Worm (Caenorhabditis elegans) whole organism, L4/young adult: ENCODE results near the gene C44B12.9.
A peak's percentile ranks its signal among the peaks of the same experiment; 100 is the strongest.

Experiments used
- W03F9.2 ChIP-seq: fragments of 150-350 bp; optimal IDR thresholded peaks from 2 replicates; lab custom pipeline; 2014; ENCODE audit warnings: missing biosample characterization, missing genetic modification characterization
- dao-5 ChIP-seq: sonication (generic microtip); optimal IDR thresholded peaks from 2 replicates; lab custom pipeline; 2016; ENCODE audit warnings: missing genotype, missing genetic modification characterization, moderate library complexity, missing compliant biosample characterization
- him-1 ChIP-seq: sonication (generic microtip); optimal IDR thresholded peaks from 2 replicates; lab custom pipeline; 2016; ENCODE audit warnings: missing genotype, missing genetic modification reagents, missing genetic modification characterization, missing compliant biosample characterization

C44B12.9 gene

ce11 chrIV:1107190-1107589 is 2.8 kb upstream of the C44B12.9 start, which contains the start of gene ost-1:
Gene ost-1 (plus strand): TSS chrIV:1107396.
- no peak for TF ChIP-seq dao-5 (tag; lab: Kevin White, UChicago)
- TF ChIP-seq W03F9.2 (tag; lab: Kevin White, UChicago): no peak
- TF ChIP-seq him-1 (tag; lab: Kevin White, UChicago): no peak

ce11 chrIV:1105999-1106398 is 1.6 kb upstream of the C44B12.9 start:
- TF ChIP-seq him-1 (tag; lab: Kevin White, UChicago) (no peak), dao-5 (tag; lab: Kevin White, UChicago) (no peak), W03F9.2 (tag; lab: Kevin White, UChicago) (no peak)

- TF ChIP-seq dao-5 (tag; lab: Kevin White, UChicago) (no peak), him-1 (tag; lab: Kevin White, UChicago) (no peak), W03F9.2 (tag; lab: Kevin White, UChicago) (no peak)
Observed at ce11 chrIV:1105104-1105503, 686 bp upstream of the C44B12.9 start.

ce11 chrIV:1097153-1097552 is 7.3 kb downstream of the C44B12.9 start, which contains the start of gene cox-18:
Gene cox-18 (plus strand): TSS chrIV:1097453.
- no peak for TF ChIP-seq him-1 (tag; lab: Kevin White, UChicago)
- TF ChIP-seq dao-5 (tag; lab: Kevin White, UChicago): no peak
- TF ChIP-seq W03F9.2 (tag; lab: Kevin White, UChicago): no peak

ce11 chrIV:1096154-1096553 is 8.3 kb downstream of the C44B12.9 start:
- TF ChIP-seq W03F9.2 (tag; lab: Kevin White, UChicago) (no peak), him-1 (tag; lab: Kevin White, UChicago) (no peak), dao-5 (tag; lab: Kevin White, UChicago) (no peak)

ce11 chrIV:1093870-1094564 is 10.4 kb downstream of the C44B12.9 start, which contains the start of the genes cct-8 and Y55F3AR.2:
Gene cct-8 (minus strand): TSS chrIV:1093920.
Gene Y55F3AR.2 (plus strand): TSS chrIV:1094541.
- TF ChIP-seq W03F9.2 (tag; lab: Kevin White, UChicago): peak; percentile 97
- no peak for TF ChIP-seq dao-5 (tag; lab: Kevin White, UChicago)
- TF ChIP-seq him-1 (tag; lab: Kevin White, UChicago): peak; percentile 94

- TF ChIP-seq him-1 (tag; lab: Kevin White, UChicago) (no peak), dao-5 (tag; lab: Kevin White, UChicago) (no peak), W03F9.2 (tag; lab: Kevin White, UChicago) (no peak)
Observed at ce11 chrIV:1086913-1087312, 17.5 kb downstream of the C44B12.9 start, which contains the start of gene csn-4. Gene csn-4 (minus strand): TSS chrIV:1087013.

- TF ChIP-seq him-1 (tag; lab: Kevin White, UChicago) (no peak), dao-5 (tag; lab: Kevin White, UChicago) (no peak), W03F9.2 (tag; lab: Kevin White, UChicago) (no peak)
Observed at ce11 chrIV:1075484-1075883, 28.9 kb downstream of the C44B12.9 start.

ce11 chrIV:1074069-1074468 is 30.3 kb downstream of the C44B12.9 start:
- no peak for TF ChIP-seq W03F9.2 (tag; lab: Kevin White, UChicago)
- no peak for TF ChIP-seq dao-5 (tag; lab: Kevin White, UChicago)
- TF ChIP-seq him-1 (tag; lab: Kevin White, UChicago): no peak

ce11 chrIV:1070383-1070782 is 34.0 kb downstream of the C44B12.9 start:
- TF ChIP-seq him-1 (tag; lab: Kevin White, UChicago) (peak; percentile 77), W03F9.2 (tag; lab: Kevin White, UChicago) (peak; percentile 14), dao-5 (tag; lab: Kevin White, UChicago) (no peak)

ce11 chrIV:1068730-1069244 is 35.6 kb downstream of the C44B12.9 start:
- no peak for TF ChIP-seq W03F9.2 (tag; lab: Kevin White, UChicago)
- TF ChIP-seq him-1 (tag; lab: Kevin White, UChicago): no peak
- TF ChIP-seq dao-5 (tag; lab: Kevin White, UChicago): no peak

ce11 chrIV:1067430-1067829 is 37.0 kb downstream of the C44B12.9 start, which contains the start of gene znf-782:
Gene znf-782 (minus strand): TSS chrIV:1067525.
- TF ChIP-seq W03F9.2 (tag; lab: Kevin White, UChicago) (no peak), dao-5 (tag; lab: Kevin White, UChicago) (no peak), him-1 (tag; lab: Kevin White, UChicago) (no peak)

- TF ChIP-seq him-1 (tag; lab: Kevin White, UChicago) (no peak), W03F9.2 (tag; lab: Kevin White, UChicago) (no peak), dao-5 (tag; lab: Kevin White, UChicago) (no peak)
Observed at ce11 chrIV:1065569-1065968, 38.8 kb downstream of the C44B12.9 start.
